Worm (Caenorhabditis elegans): Measurements from ENCODE around the gene B0024.15.

Gene B0024.15

DNA sequence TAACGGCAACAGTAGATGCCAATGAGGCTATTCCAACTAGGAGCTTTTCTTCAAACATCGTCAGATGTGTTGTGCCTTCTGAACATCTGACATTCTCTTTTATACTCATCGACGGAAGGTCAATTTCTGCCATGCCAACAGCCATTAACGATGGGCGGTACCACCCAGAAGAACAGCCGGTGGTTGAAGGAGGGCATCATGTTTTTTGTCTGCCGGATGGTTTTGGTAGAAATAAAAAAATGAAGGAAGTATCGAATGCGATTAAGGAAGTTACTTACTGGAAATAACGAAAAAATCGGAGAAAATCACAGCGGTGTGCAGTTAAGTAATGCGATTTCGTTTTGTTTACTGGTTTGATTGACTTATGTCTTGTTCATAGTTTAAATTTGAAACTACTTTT lies 4.7 kb downstream of the B0024.15 start, which contains the start of gene col-150:
col-150 (minus strand) TSS at position 101 of the 400 bp plus-strand sequence.
- TF ChIP-seq pqm-1 (tag; optimal IDR thresholded peaks at IDR 0.05) = no peak

ce11 chrV:10297099-10297498 lies 7.3 kb downstream of the B0024.15 start, which contains the start of gene B0024.4:
Gene B0024.4 (plus strand): TSS chrV:10297399.
- TF ChIP-seq pax-1 (tag; optimal IDR thresholded peaks at IDR 0.05) = no peak
- no peak for TF ChIP-seq ceh-24 (tag; optimal IDR thresholded peaks at IDR 0.05)
- no peak for TF ChIP-seq dmd-4 (tag; optimal IDR thresholded peaks at IDR 0.05; ENCODE audit: borderline replicate concordance)
- no peak for TF ChIP-seq ttx-3 (tag; optimal IDR thresholded peaks at IDR 0.05)
- TF ChIP-seq pat-9 (tag; optimal IDR thresholded peaks at IDR 0.05) = no peak
- no peak for TF ChIP-seq fkh-6 (tag; optimal IDR thresholded peaks at IDR 0.05)
- TF ChIP-seq hlh-13 (GFP tag; optimal IDR thresholded peaks at IDR 0.05) = no peak

- TF ChIP-seq ref-2 (tag; optimal IDR thresholded peaks at IDR 0.05) (no peak), ceh-31 (tag; optimal IDR thresholded peaks at IDR 0.05) (no peak), tbx-7 (tag; optimal IDR thresholded peaks at IDR 0.05) (no peak)
These were observed 17.4 kb downstream of the B0024.15 start, which contains the start of gene che-12 for ce11 chrV:10307283-10307682. Gene che-12 (minus strand): TSS chrV:10307383.

- no peak for TF ChIP-seq tbx-2 (tag; optimal IDR thresholded peaks at IDR 0.05)
- no peak for TF ChIP-seq ceh-14 (tag; optimal IDR thresholded peaks at IDR 0.05)
- TF ChIP-seq rnt-1 (tag; optimal IDR thresholded peaks at IDR 0.05) = no peak
- TF ChIP-seq pax-1 (tag; optimal IDR thresholded peaks at IDR 0.05) = no peak
- TF ChIP-seq unc-42 (tag; optimal IDR thresholded peaks at IDR 0.05) = no peak
- no peak for TF ChIP-seq K09A11.1 (tag; optimal IDR thresholded peaks at IDR 0.05; ENCODE audit: insufficient read depth)
- no peak for TF ChIP-seq pha-2 (tag; optimal IDR thresholded peaks at IDR 0.05)
These were observed 24.1 kb downstream of the B0024.15 start, which contains the start of gene gcy-6 for ce11 chrV:10313953-10314352. Gene gcy-6 (minus strand): TSS chrV:10314053.

ce11 chrV:10314371-10314770 lies 24.5 kb downstream of the B0024.15 start, which contains the start of gene trx-2:
Gene trx-2 (plus strand): TSS chrV:10314671.
- TF ChIP-seq pha-2 (tag; optimal IDR thresholded peaks at IDR 0.05) (no peak), unc-42 (tag; optimal IDR thresholded peaks at IDR 0.05) (no peak), ceh-48 (tag; optimal IDR thresholded peaks at IDR 0.05) (no peak), unc-86 (tag; optimal IDR thresholded peaks at IDR 0.05) (no peak), fkh-10 (GFP tag; optimal IDR thresholded peaks at IDR 0.05) (no peak)

DNA sequence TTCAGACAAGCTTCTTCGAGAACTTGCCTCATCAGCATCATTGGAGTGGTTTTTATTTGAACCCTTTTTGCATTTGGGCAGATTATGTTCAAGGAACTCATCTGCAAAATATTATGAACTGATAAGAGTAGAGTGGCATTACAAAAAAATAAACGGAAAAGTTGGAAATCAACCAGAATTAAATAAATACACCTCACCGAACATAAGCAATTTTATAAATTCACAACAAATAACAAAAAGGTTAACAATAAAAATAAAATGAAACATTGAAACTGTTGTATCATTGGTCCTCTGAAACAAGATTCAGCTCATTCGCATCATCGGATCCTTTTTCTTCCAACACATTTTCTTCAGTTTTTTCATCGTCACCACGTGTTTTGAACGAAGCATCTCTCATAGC lies 27.5 kb downstream of the B0024.15 start, which contains the start of gene asps-1:
asps-1 (minus strand) TSS at position 101 of the 400 bp plus-strand sequence.
- no peak for TF ChIP-seq npax-4 (tag; optimal IDR thresholded peaks at IDR 0.05)
- no peak for TF ChIP-seq ceh-9 (tag; optimal IDR thresholded peaks at IDR 0.05)
- TF ChIP-seq unc-3 (GFP tag; conservative IDR thresholded peaks at IDR 0.05) = no peak
- TF ChIP-seq unc-3 (tag; optimal IDR thresholded peaks at IDR 0.05) = no peak
- TF ChIP-seq nhr-232 (tag; optimal IDR thresholded peaks at IDR 0.05) = no peak
- no peak for TF ChIP-seq ceh-31 (tag; optimal IDR thresholded peaks at IDR 0.05)
- TF ChIP-seq sox-4 (tag; optimal IDR thresholded peaks at IDR 0.05) = no peak
- no peak for TF ChIP-seq pha-4 (tag; optimal IDR thresholded peaks at IDR 0.05)
- TF ChIP-seq tbx-2 (tag; optimal IDR thresholded peaks at IDR 0.05) = no peak
- no peak for TF ChIP-seq dmd-4 (tag; optimal IDR thresholded peaks at IDR 0.05; ENCODE audit: borderline replicate concordance)

- no peak for TF ChIP-seq ceh-31 (tag; optimal IDR thresholded peaks at IDR 0.05)
- no peak for TF ChIP-seq pros-1 (tag; optimal IDR thresholded peaks at IDR 0.05)
- no peak for TF ChIP-seq ttx-3 (tag; optimal IDR thresholded peaks at IDR 0.05)
These were observed 29.6 kb downstream of the B0024.15 start, which contains the start of gene B0024.11 for ce11 chrV:10319434-10319833. Gene B0024.11 (minus strand): TSS chrV:10319534.

Data from whole organism, late embryonic.